Worm (Caenorhabditis elegans) whole organism, L4/young adult: ENCODE data around the gene Y82E9BR.19.

Experiments used
- W03F9.2 ChIP-seq: fragments of 150-350 bp; optimal IDR thresholded peaks from 2 replicates; lab custom pipeline; 2014; ENCODE audit warnings: missing biosample characterization, missing genetic modification characterization
- dao-5 ChIP-seq: sonication (generic microtip); optimal IDR thresholded peaks from 2 replicates; lab custom pipeline; 2016; ENCODE audit warnings: missing genotype, missing genetic modification characterization, moderate library complexity, missing compliant biosample characterization
- him-1 ChIP-seq: sonication (generic microtip); optimal IDR thresholded peaks from 2 replicates; lab custom pipeline; 2016; ENCODE audit warnings: missing genotype, missing genetic modification reagents, missing genetic modification characterization, missing compliant biosample characterization

Y82E9BR.19 gene

DNA sequence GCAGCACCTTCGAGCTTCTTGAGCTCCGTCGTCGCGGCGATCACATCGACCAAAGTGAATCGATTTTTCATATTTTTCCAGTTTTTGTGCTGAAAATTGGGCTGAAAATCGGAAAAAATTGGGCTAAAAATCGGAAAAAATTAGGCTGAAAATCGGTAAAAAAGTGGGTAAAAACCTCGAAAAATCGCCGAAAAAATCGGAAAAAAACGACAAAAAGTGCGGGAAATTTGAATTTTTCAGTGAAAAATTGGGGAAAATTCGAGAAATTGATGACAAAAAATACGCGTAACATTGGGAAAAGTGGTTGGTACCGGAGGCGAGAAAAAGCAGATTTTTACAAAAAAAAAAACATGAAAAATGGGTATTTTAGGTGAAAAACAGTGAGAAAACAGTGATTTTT lies 11.7 kb downstream of the Y82E9BR.19 start, which contains the start of gene Y82E9BR.18:
TSS of gene Y82E9BR.18 (minus strand) at position 101 of the 400 bp plus-strand sequence.
- TF ChIP-seq him-1 (tag; lab: Kevin White, UChicago) = no peak
- no peak for TF ChIP-seq W03F9.2 (tag; lab: Kevin White, UChicago)
- TF ChIP-seq dao-5 = no peak

DNA sequence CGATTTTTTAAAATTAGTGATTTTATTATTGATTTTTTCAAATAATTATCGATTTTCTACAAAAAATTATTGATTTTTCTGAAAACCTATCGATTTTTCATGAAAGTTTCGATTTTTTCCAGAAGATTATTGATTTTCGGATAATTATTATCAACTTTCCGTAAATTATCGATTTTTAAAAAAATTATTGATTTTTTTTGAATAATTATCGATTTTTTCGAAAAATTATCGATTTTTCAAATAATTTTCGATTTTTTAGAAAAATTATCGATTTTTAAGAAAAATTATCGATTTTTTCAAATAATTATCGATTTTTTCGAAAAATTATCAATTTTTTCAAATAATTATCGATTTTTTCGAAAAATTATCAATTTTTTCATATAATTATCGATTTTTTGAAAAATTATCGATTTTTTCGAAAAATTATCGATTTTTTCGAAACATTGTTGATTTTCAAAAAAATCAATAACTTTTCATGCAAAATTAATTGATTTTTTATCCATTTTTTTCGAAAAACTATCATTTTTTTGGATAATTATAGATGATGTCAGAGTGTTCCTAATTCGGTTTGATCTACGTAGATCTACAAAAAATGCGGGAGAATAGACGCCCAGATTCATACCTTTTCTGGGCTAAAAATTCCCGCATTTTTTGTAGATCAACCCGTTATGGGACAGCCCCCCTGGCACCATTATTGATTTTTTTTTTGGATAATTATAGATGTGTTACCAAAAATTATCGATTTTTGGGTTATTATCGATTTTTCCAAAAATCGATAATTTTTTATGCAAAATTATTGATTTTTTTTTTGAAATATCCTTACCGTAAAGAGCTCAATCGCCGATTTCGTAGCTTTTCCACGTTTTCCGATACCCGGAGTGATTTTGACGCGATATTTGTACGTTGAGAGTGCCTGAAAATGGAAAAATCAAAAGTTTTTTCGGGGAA lies 26.5 kb downstream of the Y82E9BR.19 start:
- TF ChIP-seq dao-5 (no peak), him-1 (tag; lab: Kevin White, UChicago) (no peak)

DNA sequence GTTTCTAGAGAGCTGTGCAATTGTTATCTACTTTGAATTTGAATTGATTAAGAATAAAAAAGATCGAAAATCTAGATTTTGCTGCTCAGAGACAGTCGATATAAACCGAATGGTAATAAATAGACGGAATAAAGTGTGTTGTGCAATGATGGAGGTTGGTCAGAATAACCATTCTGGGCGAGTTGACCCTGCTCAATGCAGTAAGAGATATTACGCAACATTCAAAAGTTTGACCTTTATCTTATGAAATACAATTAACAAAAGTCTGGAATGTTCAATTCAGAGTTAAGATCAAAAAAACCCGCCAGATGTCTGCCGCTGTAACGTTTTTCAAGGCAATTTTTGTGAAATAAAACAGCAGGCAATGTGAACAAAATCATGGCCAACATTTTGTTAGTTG lies 38.3 kb downstream of the Y82E9BR.19 start:
- TF ChIP-seq dao-5 (no peak), W03F9.2 (tag; lab: Kevin White, UChicago) (no peak), him-1 (tag; lab: Kevin White, UChicago) (no peak)

DNA sequence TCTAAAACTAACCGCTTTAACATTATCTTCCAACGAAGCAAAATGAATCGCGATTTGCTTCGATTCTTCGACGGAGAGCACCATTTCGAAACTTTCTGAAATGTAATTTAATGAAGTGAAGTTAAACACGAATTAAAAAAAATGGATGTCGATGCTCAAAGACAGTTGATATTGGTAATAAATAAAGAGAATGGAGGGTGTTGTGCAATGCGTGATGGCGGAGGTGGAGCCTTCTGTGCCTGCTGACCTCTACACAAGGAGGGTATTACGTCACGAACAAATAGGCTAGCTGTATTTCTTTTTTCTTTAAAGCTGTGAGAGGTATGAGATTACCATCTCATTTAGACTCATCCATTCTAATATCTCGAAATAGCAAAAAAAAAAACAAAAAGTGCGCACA lies 39.5 kb downstream of the Y82E9BR.19 start, which contains the start of gene Y82E9BR.17:
TSS of gene Y82E9BR.17 (minus strand) at position 101 of the 400 bp plus-strand sequence.
- TF ChIP-seq dao-5 (no peak), him-1 (tag; lab: Kevin White, UChicago) (no peak), W03F9.2 (tag; lab: Kevin White, UChicago) (no peak)

DNA sequence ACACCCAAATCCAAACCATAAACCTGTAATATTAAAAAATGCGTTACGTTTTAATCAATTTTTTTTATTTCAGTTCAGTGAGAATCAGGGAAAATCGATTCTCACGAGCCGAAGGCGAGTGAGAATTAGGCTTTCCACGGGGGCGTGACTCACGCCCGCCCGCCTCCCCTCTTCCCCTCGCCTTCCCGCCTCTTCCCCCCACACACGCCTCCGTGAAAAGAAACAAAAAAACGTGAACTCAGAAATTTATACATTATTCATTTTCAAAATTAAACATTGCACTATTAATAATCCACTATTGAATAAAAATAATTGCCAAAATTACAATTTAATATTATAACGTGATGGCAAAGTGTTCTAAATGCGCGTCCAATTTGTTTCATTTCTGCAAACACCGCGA lies 48.4 kb downstream of the Y82E9BR.19 start:
- no peak for TF ChIP-seq W03F9.2 (tag; lab: Kevin White, UChicago)
- no peak for TF ChIP-seq him-1 (tag; lab: Kevin White, UChicago)
- TF ChIP-seq dao-5 = no peak

DNA sequence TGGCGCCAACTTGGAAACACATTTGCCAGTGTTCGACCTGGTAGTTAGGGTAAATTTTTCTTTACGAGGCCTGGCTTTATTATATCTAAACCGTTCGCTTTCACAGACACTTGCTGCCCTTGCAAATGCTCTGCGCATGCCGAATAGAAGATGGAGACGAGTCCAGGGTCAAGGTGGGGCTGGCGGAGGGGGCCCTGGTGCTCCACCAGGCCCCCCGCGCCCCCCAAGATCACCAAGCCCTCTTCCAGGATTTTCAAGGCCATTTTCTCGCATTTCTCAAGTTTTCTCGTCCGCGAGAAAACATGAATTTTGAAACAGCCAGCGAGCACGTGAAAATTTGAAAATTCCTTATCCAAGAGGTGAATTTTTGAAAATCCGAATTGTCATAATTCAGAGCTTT lies 55.5 kb downstream of the Y82E9BR.19 start:
- no peak for TF ChIP-seq dao-5
- no peak for TF ChIP-seq him-1 (tag; lab: Kevin White, UChicago)
- TF ChIP-seq W03F9.2 (tag; lab: Kevin White, UChicago) = no peak

DNA sequence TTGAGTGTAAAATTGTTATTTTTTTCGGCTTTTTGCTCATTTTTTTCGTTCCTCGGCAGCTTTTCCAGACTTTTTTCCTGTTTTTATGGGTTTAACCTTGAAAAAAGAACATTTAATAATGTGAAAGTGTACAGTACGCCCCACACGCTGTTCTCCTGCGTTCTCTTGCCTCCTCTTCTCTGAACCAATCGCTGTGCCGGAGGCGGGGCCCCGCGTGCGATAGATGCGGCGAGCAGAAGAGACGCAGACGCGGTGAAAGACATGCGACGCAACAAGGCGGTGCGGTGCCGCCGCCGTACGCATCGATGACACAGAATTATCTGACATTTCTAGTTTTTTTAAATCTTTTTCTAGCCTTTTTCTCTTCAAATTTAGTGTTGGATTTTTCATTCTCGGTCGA lies 58.4 kb downstream of the Y82E9BR.19 start:
- TF ChIP-seq him-1 (tag; lab: Kevin White, UChicago) (no peak), W03F9.2 (tag; lab: Kevin White, UChicago) (no peak), dao-5 (no peak)
